Worm (Caenorhabditis elegans) whole organism, young adult: ENCODE measurements around the gene C27D9.1.
A peak's percentile ranks its signal among the peaks of the same experiment; 100 is the strongest.

Experiments used
- F23B12.7 ChIP-seq: sonication (generic microtip); optimal IDR thresholded peaks from 2 replicates; lab custom pipeline; 2017; ENCODE audit warnings: missing genetic modification characterization, mild to moderate bottlenecking, missing compliant biosample characterization, antibody characterized with exemption, moderate library complexity; ENCODE audit not compliant: insufficient read depth
- F52B5.7 ChIP-seq: sonication (generic microtip); optimal IDR thresholded peaks from 2 replicates; lab custom pipeline; 2016; ENCODE audit warnings: mild to moderate bottlenecking, missing genetic modification characterization, missing compliant biosample characterization
- F55B11.4 ChIP-seq: sonication (generic microtip); optimal IDR thresholded peaks from 2 replicates; lab custom pipeline; 2016; ENCODE audit warnings: missing compliant biosample characterization, missing genetic modification characterization, borderline replicate concordance; ENCODE audit not compliant: insufficient read depth
- F57C9.4 ChIP-seq: sonication (generic microtip); optimal IDR thresholded peaks from 2 replicates; lab custom pipeline; 2017; ENCODE audit warnings: mild to moderate bottlenecking, missing genetic modification characterization, missing compliant biosample characterization
- T07F8.4 ChIP-seq: sonication (generic microtip); optimal IDR thresholded peaks from 2 replicates; lab custom pipeline; 2016; ENCODE audit warnings: mild to moderate bottlenecking, missing genetic modification characterization, moderate library complexity, missing compliant biosample characterization
- T26A5.8 ChIP-seq: sonication (generic microtip); optimal IDR thresholded peaks from 2 replicates; lab custom pipeline; 2016; ENCODE audit warnings: missing genetic modification characterization, missing compliant biosample characterization
- Y53F4B.3 ChIP-seq: fragments of 200-800 bp; sonication (Bioruptor generic); IDR thresholded peaks from 2 replicates; pipeline ENCODE4 v1.3.6; 2022; ENCODE audit warnings: missing genetic modification reagents, missing genetic modification characterization, missing compliant biosample characterization
- Y53G8AR.9 ChIP-seq: fragments of 200-800 bp; sonication (Bioruptor generic); conservative IDR thresholded peaks from 2 replicates; pipeline ENCODE4 v1.3.6; 2022; ENCODE audit warnings: missing genetic modification reagents, missing genetic modification characterization, missing compliant biosample characterization
- Y67H2A.10 ChIP-seq: fragments of 200-800 bp; sonication (Bioruptor generic); conservative IDR thresholded peaks from 2 replicates; pipeline ENCODE4 v1.3.6; 2022; ENCODE audit warnings: missing genetic modification reagents, missing genetic modification characterization, missing compliant biosample characterization
- Y79H2A.3 ChIP-seq: fragments of 200-800 bp; sonication (Bioruptor generic); conservative IDR thresholded peaks from 2 replicates; pipeline ENCODE4 v1.3.6; 2022; ENCODE audit warnings: missing genetic modification reagents, missing genetic modification characterization, missing compliant biosample characterization
- Y95B8A.8 ChIP-seq: fragments of 200-800 bp; sonication (Bioruptor generic); IDR thresholded peaks from 2 replicates; pipeline ENCODE4 v1.3.6; 2022; ENCODE audit warnings: missing genetic modification reagents, missing genetic modification characterization, missing compliant biosample characterization
- ZK185.1 ChIP-seq: sonication (generic microtip); optimal IDR thresholded peaks from 2 replicates; lab custom pipeline; 2016; ENCODE audit warnings: mild to moderate bottlenecking, missing genetic modification characterization, missing compliant biosample characterization; ENCODE audit not compliant: poor library complexity, severe bottlenecking
- atf-7 ChIP-seq: sonication (generic microtip); optimal IDR thresholded peaks from 2 replicates; lab custom pipeline; 2017; ENCODE audit warnings: mild to moderate bottlenecking, missing genetic modification characterization, missing compliant biosample characterization
- attf-5 ChIP-seq: fragments of 200-800 bp; sonication (Bioruptor generic); optimal IDR thresholded peaks from 2 replicates; lab custom pipeline; 2018; ENCODE audit warnings: mild to moderate bottlenecking, missing genetic modification characterization, missing compliant biosample characterization
- ceh-58 ChIP-seq: fragments of 200-800 bp; sonication (Bioruptor generic); IDR thresholded peaks from 2 replicates; pipeline ENCODE4 v1.3.6; 2022; ENCODE audit warnings: missing genetic modification characterization, missing compliant biosample characterization
- chd-7 ChIP-seq: sonication (generic microtip); optimal IDR thresholded peaks from 2 replicates; lab custom pipeline; 2016; ENCODE audit warnings: mild to moderate bottlenecking, missing genetic modification characterization, moderate library complexity, missing compliant biosample characterization
- efl-1 ChIP-seq: fragments of 150-350 bp; optimal IDR thresholded peaks from 2 replicates; lab custom pipeline; 2014; ENCODE audit warnings: missing biosample characterization, missing genetic modification reagents, missing genetic modification characterization
- egrh-3 ChIP-seq: fragments of 200-800 bp; sonication (Bioruptor generic); IDR thresholded peaks from 2 replicates; pipeline ENCODE4 v1.3.6; 2022; ENCODE audit warnings: missing genetic modification reagents, missing genetic modification characterization, missing compliant biosample characterization
- ekl-4 ChIP-seq: fragments of 200-800 bp; sonication (Bioruptor generic); IDR thresholded peaks from 2 replicates; pipeline ENCODE4 v1.3.6; 2022; ENCODE audit warnings: missing genetic modification reagents, missing genetic modification characterization, missing compliant biosample characterization
- ets-4 ChIP-seq: fragments of 200-800 bp; sonication (Bioruptor generic); optimal IDR thresholded peaks from 2 replicates; lab custom pipeline; 2018; ENCODE audit warnings: mild to moderate bottlenecking, missing genetic modification characterization, missing compliant biosample characterization
- fkh-3 ChIP-seq: sonication (generic microtip); optimal IDR thresholded peaks from 2 replicates; lab custom pipeline; 2016; ENCODE audit warnings: mild to moderate bottlenecking, missing genetic modification characterization, missing compliant biosample characterization
- hmg-1.2 ChIP-seq: fragments of 200-800 bp; sonication (Bioruptor generic); IDR thresholded peaks from 2 replicates; pipeline ENCODE4 v1.3.6; 2022; ENCODE audit warnings: missing genetic modification reagents, missing genetic modification characterization, missing compliant biosample characterization
- hsf-1 ChIP-seq: fragments of 200-800 bp; sonication (Bioruptor generic); IDR thresholded peaks from 2 replicates; pipeline ENCODE4 v1.3.6; 2022; ENCODE audit warnings: missing genetic modification reagents, missing genetic modification characterization, missing compliant biosample characterization
- let-607 ChIP-seq, 2 experiments: fragments of 200-800 bp in 1 of 2; sonication (Bioruptor generic) in 1 of 2; sonication (generic microtip) in 1 of 2; optimal IDR thresholded peaks; 2 replicates each; lab custom pipeline; 2016 to 2018; ENCODE audit warnings: mild to moderate bottlenecking in 2 of 2, missing compliant biosample characterization in 2 of 2, missing genetic modification characterization in 2 of 2, moderate library complexity in 2 of 2, missing genotype in 1 of 2
- lin-35 ChIP-seq, 3 experiments: fragments of 150-350 bp in 2 of 3; sonication (generic microtip) in 1 of 3; optimal IDR thresholded peaks; 2 replicates each; lab custom pipeline; 2014 to 2018; ENCODE audit warnings: missing biosample characterization in 3 of 3, missing genetic modification characterization in 3 of 3, missing genetic modification reagents in 3 of 3
- lin-40 ChIP-seq: sonication (generic microtip); optimal IDR thresholded peaks from 2 replicates; lab custom pipeline; 2016; ENCODE audit warnings: missing genetic modification characterization, mild to moderate bottlenecking, missing compliant biosample characterization, missing genotype, missing genetic modification reagents
- mel-28 ChIP-seq: sonication (generic microtip); optimal IDR thresholded peaks from 2 replicates; lab custom pipeline; 2016; ENCODE audit warnings: borderline replicate concordance, mild to moderate bottlenecking, missing genetic modification characterization, missing compliant biosample characterization
- nhr-120 ChIP-seq: fragments of 200-800 bp; sonication (Bioruptor generic); IDR thresholded peaks from 2 replicates; pipeline ENCODE4 v1.3.6; 2022; ENCODE audit warnings: missing genetic modification characterization, missing compliant biosample characterization
- nhr-27 ChIP-seq: fragments of 200-800 bp; sonication (Bioruptor generic); optimal IDR thresholded peaks from 2 replicates; lab custom pipeline; 2018; ENCODE audit warnings: mild to moderate bottlenecking, missing genetic modification characterization, moderate library complexity, missing compliant biosample characterization
- nhr-80 ChIP-seq: sonication (generic microtip); optimal IDR thresholded peaks from 2 replicates; lab custom pipeline; 2016; ENCODE audit warnings: missing genetic modification characterization, missing compliant biosample characterization
- nhr-90 ChIP-seq: sonication (generic microtip); optimal IDR thresholded peaks from 2 replicates; lab custom pipeline; 2016; ENCODE audit warnings: missing genotype, mild to moderate bottlenecking, missing genetic modification characterization, missing compliant biosample characterization
- pbrm-1 ChIP-seq: fragments of 200-800 bp; sonication (Bioruptor generic); IDR thresholded peaks from 2 replicates; pipeline ENCODE4 v1.3.6; 2022; ENCODE audit warnings: missing genetic modification reagents, missing genetic modification characterization, missing compliant biosample characterization
- pha-4 ChIP-seq: fragments of 150-350 bp; sonication (generic microtip); optimal IDR thresholded peaks from 2 replicates; lab custom pipeline; 2014; ENCODE audit warnings: missing biosample characterization, missing genetic modification reagents, missing genetic modification characterization
- rec-8 ChIP-seq, 2 experiments: sonication (generic microtip); optimal IDR thresholded peaks; 2 replicates each; lab custom pipeline; 2016; ENCODE audit warnings: mild to moderate bottlenecking in 2 of 2, missing genetic modification characterization in 2 of 2, missing genetic modification reagents in 2 of 2, missing genotype in 2 of 2, missing biosample characterization in 1 of 2, missing compliant biosample characterization in 1 of 2, moderate library complexity in 1 of 2
- rpc-1 ChIP-seq, 2 experiments: fragments of 150-350 bp in 1 of 2; sonication (generic microtip) in 1 of 2; optimal IDR thresholded peaks; 2 replicates each; lab custom pipeline; 2014 to 2018; ENCODE audit warnings: missing biosample characterization in 1 of 2, missing genetic modification characterization in 1 of 2, missing genetic modification reagents in 1 of 2, missing genotype in 1 of 2
- snpc-1.1 ChIP-seq: sonication (generic microtip); optimal IDR thresholded peaks from 2 replicates; lab custom pipeline; 2017; ENCODE audit warnings: missing genetic modification characterization, mild to moderate bottlenecking, missing compliant biosample characterization, antibody characterized with exemption, moderate library complexity, missing genotype, missing genetic modification reagents; ENCODE audit not compliant: insufficient read depth
- somi-1 ChIP-seq: fragments of 200-800 bp; sonication (Bioruptor generic); optimal IDR thresholded peaks from 2 replicates; lab custom pipeline; 2018; ENCODE audit warnings: mild to moderate bottlenecking, missing genetic modification characterization, missing compliant biosample characterization
- tbp1 ChIP-seq: fragments of 200-800 bp; sonication (Bioruptor generic); optimal IDR thresholded peaks from 2 replicates; lab custom pipeline; 2018; ENCODE audit warnings: mild to moderate bottlenecking, missing genetic modification characterization, missing compliant biosample characterization
- tlf-1 ChIP-seq: fragments of 200-800 bp; sonication (Bioruptor generic); optimal IDR thresholded peaks from 2 replicates; lab custom pipeline; 2018; ENCODE audit warnings: mild to moderate bottlenecking, missing genetic modification characterization, missing compliant biosample characterization
- unc-130 ChIP-seq: sonication (generic microtip); optimal IDR thresholded peaks from 2 replicates; lab custom pipeline; 2016; ENCODE audit warnings: missing genetic modification reagents, missing genetic modification characterization, missing compliant biosample characterization

Gene C27D9.1

ce11 chrII:4726750-4727384 lies 26.3 kb upstream of the C27D9.1 start (continued):
- TF ChIP-seq egrh-3 (GFP tag; lab: Robert Waterston, UW) (no peak), attf-5 (GFP tag; lab: Kevin White, UChicago) (no peak), lin-35 (GFP tag; optimal IDR thresholded peaks at IDR 0.05; lab: Kevin White, UChicago) (peak in 1 of 3 experiments; percentile 12), Y79H2A.3 (no peak), fkh-3 (no peak), unc-130 (GFP tag; lab: Kevin White, UChicago) (peak; percentile 3), efl-1 (peak; percentile 76)

ce11 chrII:4727769-4728168 lies 25.4 kb upstream of the C27D9.1 start, which contains the start of gene ttr-41:
TSS of gene ttr-41 (minus strand) at chrII:4727869.
- no peak for TF ChIP-seq Y67H2A.10
- no peak for TF ChIP-seq mel-28 (tag; lab: Kevin White, UChicago)
- no peak for TF ChIP-seq Y53F4B.3 (GFP tag; lab: Robert Waterston, UW)
- TF ChIP-seq ekl-4 (GFP tag; lab: Robert Waterston, UW) = no peak
- no peak for TF ChIP-seq efl-1

DNA sequence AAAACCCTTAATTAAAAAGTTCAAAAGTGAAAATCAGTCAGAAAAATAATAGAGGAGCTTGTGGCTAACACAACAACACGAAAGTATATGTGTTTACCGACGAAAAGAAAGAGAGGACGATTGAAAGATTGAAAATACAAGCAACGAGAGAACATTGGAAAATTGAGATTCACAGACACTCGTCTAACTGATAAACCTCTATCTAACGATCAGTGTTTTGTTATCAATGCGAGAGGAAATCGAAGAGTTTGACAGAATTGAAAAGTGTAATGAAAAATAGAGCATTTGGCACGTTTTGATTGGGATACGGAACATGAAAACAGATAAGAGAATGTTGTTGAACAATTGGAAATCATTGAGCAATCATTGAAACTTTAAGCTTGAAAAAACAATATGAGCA lies 24.5 kb upstream of the C27D9.1 start:
- TF ChIP-seq ets-4 (GFP tag; lab: Kevin White, UChicago) (peak; percentile 50), hmg-1.2 (GFP tag; lab: Robert Waterston, UW) (peak; percentile 53; the same call in 1 of the 2 replicates), rec-8 (tag; optimal IDR thresholded peaks at IDR 0.05; lab: Kevin White, UChicago) (no peak), let-607 (tag; optimal IDR thresholded peaks at IDR 0.05; lab: Kevin White, UChicago) (peak in 1 of 2 experiments; percentile 54), snpc-1.1 (tag; lab: Kevin White, UChicago) (no peak), lin-40 (tag; lab: Kevin White, UChicago) (peak; percentile 27), somi-1 (GFP tag; lab: Kevin White, UChicago) (no peak), chd-7 (no peak), tbp1 (GFP tag; lab: Kevin White, UChicago) (peak; percentile 19), attf-5 (GFP tag; lab: Kevin White, UChicago) (peak; percentile 17), nhr-80 (tag; lab: Kevin White, UChicago) (peak; percentile 94), Y95B8A.8 (GFP tag; lab: Robert Waterston, UW) (no peak), pha-4 (tag; lab: Kevin White, UChicago) (peak; percentile 40), tlf-1 (GFP tag; lab: Kevin White, UChicago) (peak; percentile 8)

- no peak for TF ChIP-seq chd-7
- no peak for TF ChIP-seq nhr-120
- TF ChIP-seq ZK185.1 (tag; lab: Kevin White, UChicago) = no peak
- TF ChIP-seq hsf-1 = no peak
Observed at ce11 chrII:4729733-4730132, 23.5 kb upstream of the C27D9.1 start, which contains the start of gene F41C3.7. TSS of gene F41C3.7 (plus strand) at chrII:4730033.

ce11 chrII:4733848-4734247 lies 19.4 kb upstream of the C27D9.1 start, which contains the start of gene F41C3.11:
TSS of gene F41C3.11 (minus strand) at chrII:4733948.
- TF ChIP-seq ceh-58 (GFP tag; lab: Robert Waterston, UW) = no peak
- TF ChIP-seq F55B11.4 (tag; lab: Kevin White, UChicago) = no peak
- TF ChIP-seq F52B5.7 (tag; lab: Kevin White, UChicago) = no peak
- TF ChIP-seq F23B12.7 (tag; lab: Kevin White, UChicago) = no peak
- TF ChIP-seq pbrm-1 (GFP tag; lab: Robert Waterston, UW) = no peak
- no peak for TF ChIP-seq rpc-1 (optimal IDR thresholded peaks at IDR 0.05; lab: Kevin White, UChicago)
- no peak for TF ChIP-seq rpc-1 (tag; optimal IDR thresholded peaks at IDR 0.05; lab: Kevin White, UChicago)
- no peak for TF ChIP-seq Y53G8AR.9 (GFP tag; lab: Robert Waterston, UW)
- TF ChIP-seq ekl-4 (GFP tag; lab: Robert Waterston, UW) = no peak
- no peak for TF ChIP-seq nhr-80 (tag; lab: Kevin White, UChicago)
- TF ChIP-seq ets-4 (GFP tag; lab: Kevin White, UChicago) = no peak
- TF ChIP-seq atf-7 (tag; lab: Kevin White, UChicago) = no peak
- no peak for TF ChIP-seq nhr-120
- TF ChIP-seq nhr-27 (tag; lab: Kevin White, UChicago) = no peak
- no peak for TF ChIP-seq T26A5.8
- TF ChIP-seq nhr-90 (tag; lab: Kevin White, UChicago) = no peak
- TF ChIP-seq F57C9.4 (tag; lab: Kevin White, UChicago) = no peak
- TF ChIP-seq T07F8.4 = no peak
- TF ChIP-seq Y79H2A.3 = no peak
